Worm (Caenorhabditis elegans): ENCODE measurements around the gene sas-1.

- TF ChIP-seq unc-39 (tag; optimal IDR thresholded peaks at IDR 0.05) (no peak), nhr-76 (tag; optimal IDR thresholded peaks at IDR 0.05) (no peak), fkh-10 (GFP tag; optimal IDR thresholded peaks at IDR 0.05) (no peak)
These were observed 15.0 kb downstream of the sas-1 start, which contains the start of gene ssl-1 for ce11 chrIII:12714266-12714665.

Measured in whole organism, L3 larva.